Worm (Caenorhabditis elegans): ENCODE measurements around the gene unc-3.

The unc-3 gene

DNA sequence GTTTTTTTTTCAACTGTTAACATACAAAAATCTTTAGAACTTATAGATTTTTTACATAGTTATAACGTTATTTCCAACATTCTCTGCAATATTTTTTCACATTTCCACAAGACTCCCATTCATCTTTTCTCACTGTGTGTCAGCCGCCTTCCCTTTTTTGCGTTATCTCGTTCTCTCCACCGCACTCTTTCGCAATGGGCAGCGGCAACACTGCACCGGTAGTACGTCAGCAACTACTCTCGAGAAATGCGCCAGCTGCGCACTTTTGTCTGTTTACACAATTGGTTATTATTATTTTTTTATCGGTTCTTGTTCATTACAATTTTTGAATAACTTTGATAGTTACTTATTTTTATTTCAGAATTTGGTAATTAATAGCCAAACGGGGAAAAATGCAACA, 26.4 kb upstream of the unc-3 start, which contains the start of gene C05G5.2 (continued):
- peak; percentile 76; the same call in 1 of the 2 replicates for TF ChIP-seq saeg-2 (GFP tag; IDR thresholded peaks at IDR 0.05)
- TF ChIP-seq R02D3.7 (tag; optimal IDR thresholded peaks at IDR 0.05), result no peak
- TF ChIP-seq unc-62 (GFP tag; optimal IDR thresholded peaks at IDR 0.05 in 1 of 2), result peak in 1 of 2 experiments; percentile 69
- TF ChIP-seq unc-62 (tag; optimal IDR thresholded peaks at IDR 0.05), result no peak
- 0 out of 2 replicates have a peak, but pooled peaks have one; percentile 33 for TF ChIP-seq nhr-42 (GFP tag; IDR thresholded peaks at IDR 0.05)
- peak; percentile 97 for TF ChIP-seq mxl-3 (GFP tag; optimal IDR thresholded peaks at IDR 0.05)
- no peak for TF ChIP-seq mdt-29 (GFP tag; IDR thresholded peaks at IDR 0.05)
- TF ChIP-seq nhr-25 (tag; optimal IDR thresholded peaks at IDR 0.05; ENCODE audit: borderline replicate concordance, insufficient read depth), result peak; percentile 83
- TF ChIP-seq ctbp-1 (GFP tag; IDR thresholded peaks at IDR 0.05), result peak; percentile 69
- peak; percentile 97 for TF ChIP-seq nhr-77 (tag; optimal IDR thresholded peaks at IDR 0.05)
- peak; percentile 93 for TF ChIP-seq nhr-6 (tag; optimal IDR thresholded peaks at IDR 0.05)
- no peak for TF ChIP-seq egl-27 (tag; optimal IDR thresholded peaks at IDR 0.05)
- peak; percentile 69 for TF ChIP-seq ceh-20 (GFP tag; IDR thresholded peaks at IDR 0.05)
- TF ChIP-seq Y5F2A.4 (GFP tag; optimal IDR thresholded peaks at IDR 0.05), result no peak
- no peak for TF ChIP-seq F44E2.7 (GFP tag; IDR thresholded peaks at IDR 0.05)
- no peak for TF ChIP-seq lin-1 (GFP tag; IDR thresholded peaks at IDR 0.05)
- TF ChIP-seq unc-130 (GFP tag; optimal IDR thresholded peaks at IDR 0.05), result no peak
- TF ChIP-seq madf-9 (GFP tag; conservative IDR thresholded peaks at IDR 0.05), result peak; percentile 55; the same call in 1 of the 2 replicates
- no peak for TF ChIP-seq lin-39 (tag; optimal IDR thresholded peaks at IDR 0.05)
- peak; percentile 77 for TF ChIP-seq nhr-11 (tag; optimal IDR thresholded peaks at IDR 0.05)
- no peak for TF ChIP-seq daf-8 (GFP tag; IDR thresholded peaks at IDR 0.05)
- peak; percentile 89 for TF ChIP-seq hlh-30 (tag; optimal IDR thresholded peaks at IDR 0.05; ENCODE audit: insufficient read depth)
- TF ChIP-seq nhr-237 (tag; optimal IDR thresholded peaks at IDR 0.05), result no peak
- no peak for TF ChIP-seq lin-29 (GFP tag; IDR thresholded peaks at IDR 0.05)
- TF ChIP-seq hlh-11 (tag; optimal IDR thresholded peaks at IDR 0.05), result peak; percentile 96
- no peak for TF ChIP-seq ZK337.2 (GFP tag; IDR thresholded peaks at IDR 0.05)
- peak; percentile 84 for TF ChIP-seq nhr-102 (tag; optimal IDR thresholded peaks at IDR 0.05)
- TF ChIP-seq F26F4.8 (GFP tag; conservative IDR thresholded peaks at IDR 0.05), result no peak
- no peak for TF ChIP-seq ceh-62 (tag; optimal IDR thresholded peaks at IDR 0.05)
- TF ChIP-seq ceh-82 (tag; optimal IDR thresholded peaks at IDR 0.05), result no peak
- no peak for TF ChIP-seq attf-4 (tag; optimal IDR thresholded peaks at IDR 0.05)
- no peak for TF ChIP-seq skn-1 (tag; optimal IDR thresholded peaks at IDR 0.05)
- TF ChIP-seq aly-2 (tag; optimal IDR thresholded peaks at IDR 0.05), result no peak
- TF ChIP-seq nhr-10 (tag; optimal IDR thresholded peaks at IDR 0.05), result no peak
- no peak for TF ChIP-seq daf-12 (tag; optimal IDR thresholded peaks at IDR 0.05)
- peak; percentile 92 for TF ChIP-seq dmd-6 (GFP tag; IDR thresholded peaks at IDR 0.05)
- TF ChIP-seq dpl-1 (GFP tag; optimal IDR thresholded peaks at IDR 0.05), result peak; percentile 77
- TF ChIP-seq lin-15B (tag; optimal IDR thresholded peaks at IDR 0.05), result no peak
- peak; percentile 70 for TF ChIP-seq jun-1 (tag; optimal IDR thresholded peaks at IDR 0.05)
- TF ChIP-seq ztf-11 (tag; optimal IDR thresholded peaks at IDR 0.05), result no peak
- TF ChIP-seq D1046.2 (GFP tag; IDR thresholded peaks at IDR 0.05), result no peak
- TF ChIP-seq ceh-28 (tag; optimal IDR thresholded peaks at IDR 0.05), result no peak
- peak; percentile 6 for TF ChIP-seq cey-2 (tag; optimal IDR thresholded peaks at IDR 0.05; ENCODE audit: borderline replicate concordance, insufficient read depth)
- no peak for TF ChIP-seq Y75B8A.6 (GFP tag; IDR thresholded peaks at IDR 0.05)
- peak; percentile 96 for TF ChIP-seq mep-1 (tag; optimal IDR thresholded peaks at IDR 0.05)
- peak; percentile 83 for TF ChIP-seq T20F7.1 (GFP tag; optimal IDR thresholded peaks at IDR 0.05)
- TF ChIP-seq F10B5.3 (tag; optimal IDR thresholded peaks at IDR 0.05), result no peak
- TF ChIP-seq nhr-48 (tag; optimal IDR thresholded peaks at IDR 0.05), result peak; percentile 76
- TF ChIP-seq T26A8.4 (GFP tag; IDR thresholded peaks at IDR 0.05), result peak; percentile 57
- peak; percentile 94 for TF ChIP-seq nhr-28 (tag; optimal IDR thresholded peaks at IDR 0.05)
- peak; percentile 48 for TF ChIP-seq aha-1 (tag)
- no peak for TF ChIP-seq F49E8.2 (tag; optimal IDR thresholded peaks at IDR 0.05; ENCODE audit: borderline replicate concordance)
- TF ChIP-seq ztf-7 (tag; optimal IDR thresholded peaks at IDR 0.05), result peak; percentile 58

Measured in whole organism, L4 larva.